Worm (Caenorhabditis elegans) whole organism, L2 larva: Measurements from ENCODE around the gene F26G1.2.
A peak's percentile ranks its signal among the peaks of the same experiment; 100 is the strongest.

ENCODE experiments used
- C34F6.9 ChIP-seq: fragments of 150-350 bp; optimal IDR thresholded peaks from 2 replicates; lab custom pipeline; 2014; ENCODE audit warnings: missing biosample characterization, missing genetic modification characterization
- F13H6.1 ChIP-seq: sonication (generic microtip); optimal IDR thresholded peaks from 2 replicates; lab custom pipeline; 2016; ENCODE audit warnings: missing genetic modification characterization, missing compliant biosample characterization
- Y55F3AM.14 ChIP-seq: fragments of 200-800 bp; sonication (Bioruptor generic); optimal IDR thresholded peaks from 2 replicates; lab custom pipeline; 2018; ENCODE audit warnings: mild to moderate bottlenecking, missing genetic modification characterization, missing compliant biosample characterization
- ZK546.5 ChIP-seq: sonication (generic microtip); optimal IDR thresholded peaks from 2 replicates; lab custom pipeline; 2017; ENCODE audit warnings: missing biosample characterization, missing genetic modification characterization
- ceh-16 ChIP-seq: fragments of 150-350 bp; optimal IDR thresholded peaks from 2 replicates; lab custom pipeline; 2014; ENCODE audit warnings: missing biosample characterization, missing genetic modification characterization
- ceh-82 ChIP-seq: fragments of 150-350 bp; optimal IDR thresholded peaks from 2 replicates; lab custom pipeline; 2014; ENCODE audit warnings: missing biosample characterization, missing genetic modification characterization
- crh-2 ChIP-seq: sonication (generic microtip); optimal IDR thresholded peaks from 2 replicates; lab custom pipeline; 2017; ENCODE audit warnings: missing biosample characterization, missing genetic modification characterization
- dmd-4 ChIP-seq: sonication (generic microtip); optimal IDR thresholded peaks from 2 replicates; lab custom pipeline; 2017; ENCODE audit warnings: missing biosample characterization, missing genetic modification characterization
- elt-1 ChIP-seq: fragments of 150-350 bp; optimal IDR thresholded peaks from 2 replicates; lab custom pipeline; 2014; ENCODE audit warnings: missing biosample characterization, missing genetic modification characterization
- elt-3 ChIP-seq: sonication (generic microtip); optimal IDR thresholded peaks from 2 replicates; lab custom pipeline; 2017; ENCODE audit warnings: missing biosample characterization, missing genetic modification characterization
- fos-1 ChIP-seq: fragments of 150-350 bp; optimal IDR thresholded peaks from 2 replicates; lab custom pipeline; 2014; ENCODE audit warnings: missing biosample characterization, missing genetic modification characterization
- gmeb-1 ChIP-seq: fragments of 150-350 bp; optimal IDR thresholded peaks from 2 replicates; lab custom pipeline; 2014; ENCODE audit warnings: missing biosample characterization, missing genetic modification characterization
- lin-11 ChIP-seq: fragments of 150-350 bp; sonication (generic microtip); optimal IDR thresholded peaks from 2 replicates; lab custom pipeline; 2014; ENCODE audit warnings: missing biosample characterization, missing genetic modification characterization, inconsistent platforms, mixed read lengths
- nhr-10 ChIP-seq: sonication (generic microtip); optimal IDR thresholded peaks from 2 replicates; lab custom pipeline; 2017; ENCODE audit warnings: missing biosample characterization, missing genetic modification characterization
- nhr-12 ChIP-seq: fragments of 150-350 bp; optimal IDR thresholded peaks from 2 replicates; lab custom pipeline; 2014; ENCODE audit warnings: missing biosample characterization, missing genetic modification characterization
- nhr-21 ChIP-seq: fragments of 150-350 bp; optimal IDR thresholded peaks from 2 replicates; lab custom pipeline; 2014; ENCODE audit warnings: missing biosample characterization, missing genetic modification characterization
- nhr-23 ChIP-seq: fragments of 150-350 bp; optimal IDR thresholded peaks from 2 replicates; lab custom pipeline; 2014; ENCODE audit warnings: missing biosample characterization, missing genetic modification reagents, missing genetic modification characterization
- nhr-237 ChIP-seq: fragments of 150-350 bp; optimal IDR thresholded peaks from 2 replicates; lab custom pipeline; 2014; ENCODE audit warnings: missing biosample characterization, missing genetic modification characterization
- nhr-25 ChIP-seq: fragments of 150-350 bp; sonication (generic microtip); optimal IDR thresholded peaks from 3 replicates; lab custom pipeline; 2014; ENCODE audit warnings: missing biosample characterization, missing genetic modification characterization
- nhr-77 ChIP-seq: fragments of 150-350 bp; optimal IDR thresholded peaks from 2 replicates; lab custom pipeline; 2014; ENCODE audit warnings: missing biosample characterization, missing genetic modification characterization
- sem-4 ChIP-seq: fragments of 150-350 bp; optimal IDR thresholded peaks from 2 replicates; lab custom pipeline; 2014; ENCODE audit warnings: missing biosample characterization, missing genetic modification reagents, missing genetic modification characterization
- skn-1 ChIP-seq: sonication (generic microtip); optimal IDR thresholded peaks from 2 replicates; lab custom pipeline; 2017; ENCODE audit warnings: missing biosample characterization, missing genetic modification characterization
- sma-3 ChIP-seq: sonication (generic microtip); optimal IDR thresholded peaks from 2 replicates; lab custom pipeline; 2016; ENCODE audit warnings: missing genetic modification reagents, missing genetic modification characterization, missing compliant biosample characterization
- sma-9 ChIP-seq, 2 experiments: fragments of 150-350 bp in 1 of 2; sonication (generic microtip) in 1 of 2; optimal IDR thresholded peaks; 2 replicates each; lab custom pipeline; 2014 to 2016; ENCODE audit warnings: missing genetic modification characterization in 2 of 2, mild to moderate bottlenecking in 1 of 2, missing biosample characterization in 1 of 2, missing compliant biosample characterization in 1 of 2, missing genetic modification reagents in 1 of 2, moderate library complexity in 1 of 2
- snpc-4 ChIP-seq: fragments of 150-350 bp; optimal IDR thresholded peaks from 2 replicates; lab custom pipeline; 2014; ENCODE audit warnings: missing biosample characterization, missing genetic modification characterization
- unc-55 ChIP-seq: fragments of 150-350 bp; sonication (generic microtip); optimal IDR thresholded peaks from 3 replicates; lab custom pipeline; 2014; ENCODE audit warnings: missing biosample characterization, missing genetic modification reagents, missing genetic modification characterization
- unc-62 ChIP-seq: fragments of 150-350 bp; optimal IDR thresholded peaks from 2 replicates; lab custom pipeline; 2014; ENCODE audit warnings: missing biosample characterization, missing genetic modification reagents, missing genetic modification characterization
- zag-1 ChIP-seq: fragments of 150-350 bp; optimal IDR thresholded peaks from 2 replicates; lab custom pipeline; 2014; ENCODE audit warnings: missing biosample characterization, missing genetic modification characterization
- ztf-1 ChIP-seq: fragments of 200-800 bp; sonication (Bioruptor generic); conservative IDR thresholded peaks from 2 replicates; pipeline ENCODE4 v1.3.6; 2022; ENCODE audit warnings: missing genetic modification characterization, missing compliant biosample characterization
- ztf-11 ChIP-seq: sonication (generic microtip); optimal IDR thresholded peaks from 2 replicates; lab custom pipeline; 2017; ENCODE audit warnings: missing biosample characterization, missing genetic modification characterization
- ztf-4 ChIP-seq: fragments of 150-350 bp; optimal IDR thresholded peaks from 2 replicates; lab custom pipeline; 2014; ENCODE audit warnings: missing biosample characterization, missing genetic modification characterization

Gene F26G1.2

ce11 chrII:4761020-4761419 is 1.9 kb upstream of the F26G1.2 start:
- TF ChIP-seq dmd-4 (tag; lab: Kevin White, UChicago) (no peak), unc-55 (GFP tag; lab: Kevin White, UChicago) (no peak), sma-3 (GFP tag; lab: Kevin White, UChicago) (peak; percentile 3), nhr-25 (tag; lab: Kevin White, UChicago) (peak; percentile 13), nhr-23 (tag; lab: Kevin White, UChicago) (no peak)

DNA sequence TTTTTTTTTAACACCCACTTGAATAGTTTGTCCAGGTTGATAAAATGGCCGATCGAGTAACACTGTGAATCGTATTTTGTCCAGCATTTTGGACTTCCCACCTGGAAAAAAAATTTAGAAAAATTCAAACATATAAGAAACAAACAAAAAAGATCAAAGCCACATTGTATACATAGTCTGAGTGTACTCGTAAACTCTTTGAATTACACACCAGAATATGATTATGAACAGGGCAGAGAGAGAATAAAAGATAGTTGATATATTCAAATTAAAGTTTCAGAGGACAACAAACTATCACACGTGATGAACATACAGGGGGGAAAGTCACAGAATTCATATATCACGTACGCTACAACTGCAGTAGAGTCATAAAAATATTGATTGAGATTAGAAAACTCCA is 3.4 kb downstream of the F26G1.2 start, which contains the start of gene ttm-2:
Gene ttm-2, minus strand, starts transcription at position 101 of the 400 bp plus-strand sequence.
- no peak for TF ChIP-seq nhr-12 (tag; lab: Kevin White, UChicago)

ce11 chrII:4767612-4768011 is 4.7 kb downstream of the F26G1.2 start:
- peak; percentile 26 for TF ChIP-seq sma-9 (GFP tag; optimal IDR thresholded peaks at IDR 0.05; lab: Kevin White, UChicago)
- no peak for TF ChIP-seq sma-9 (tag; optimal IDR thresholded peaks at IDR 0.05; lab: Kevin White, UChicago)
- TF ChIP-seq zag-1 (tag; lab: Kevin White, UChicago), result no peak
- TF ChIP-seq elt-3 (tag; lab: Kevin White, UChicago), result no peak
- no peak for TF ChIP-seq elt-1 (tag; lab: Kevin White, UChicago)
- TF ChIP-seq nhr-237 (tag; lab: Kevin White, UChicago), result no peak
- no peak for TF ChIP-seq skn-1 (tag; lab: Kevin White, UChicago)
- TF ChIP-seq nhr-10 (tag; lab: Kevin White, UChicago), result no peak
- TF ChIP-seq lin-11 (tag; lab: Kevin White, UChicago), result no peak
- TF ChIP-seq ztf-1 (GFP tag; lab: Robert Waterston, UW), result no peak
- TF ChIP-seq nhr-77 (tag; lab: Kevin White, UChicago), result no peak
- peak; percentile 71 for TF ChIP-seq ceh-16 (tag; lab: Kevin White, UChicago)
- TF ChIP-seq Y55F3AM.14, result no peak
- TF ChIP-seq ceh-82, result no peak
- TF ChIP-seq nhr-25 (tag; lab: Kevin White, UChicago), result peak; percentile 33
- TF ChIP-seq sem-4 (tag; lab: Kevin White, UChicago), result no peak
- TF ChIP-seq, all 48 proteins: peak for 3

DNA sequence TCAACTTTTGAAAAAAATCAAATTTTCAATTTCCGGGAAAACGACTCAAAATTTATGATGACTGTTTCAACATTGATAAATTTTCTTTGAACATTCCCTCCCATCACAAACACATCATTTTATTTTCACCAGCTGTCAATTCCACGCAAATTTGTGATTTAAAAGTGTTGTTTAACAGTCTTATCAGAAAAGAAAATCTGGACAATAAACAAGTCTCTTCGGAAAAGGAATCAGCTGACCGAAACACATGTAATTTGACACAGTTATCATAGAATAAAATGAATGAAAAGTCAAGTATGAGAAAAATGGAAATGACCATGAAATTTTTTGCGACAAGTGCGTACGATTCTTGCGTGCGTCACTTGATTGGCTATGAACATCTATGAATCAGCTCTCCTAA is 6.2 kb downstream of the F26G1.2 start:
- no peak for TF ChIP-seq dmd-4 (tag; lab: Kevin White, UChicago)
- TF ChIP-seq skn-1 (tag; lab: Kevin White, UChicago), result no peak
- peak; percentile 53 for TF ChIP-seq nhr-25 (tag; lab: Kevin White, UChicago)
- no peak for TF ChIP-seq ztf-11 (tag; lab: Kevin White, UChicago)
- no peak for TF ChIP-seq snpc-4 (tag; lab: Kevin White, UChicago)
- no peak for TF ChIP-seq ceh-82
- no peak for TF ChIP-seq unc-62
- TF ChIP-seq nhr-10 (tag; lab: Kevin White, UChicago), result no peak
- TF ChIP-seq ztf-4 (tag; lab: Kevin White, UChicago), result no peak
- peak; percentile 45 for TF ChIP-seq sma-3 (GFP tag; lab: Kevin White, UChicago)
- peak; percentile 2 for TF ChIP-seq sma-9 (GFP tag; optimal IDR thresholded peaks at IDR 0.05; lab: Kevin White, UChicago)
- TF ChIP-seq sma-9 (tag; optimal IDR thresholded peaks at IDR 0.05; lab: Kevin White, UChicago), result no peak
- TF ChIP-seq unc-55 (GFP tag; lab: Kevin White, UChicago), result no peak
- no peak for TF ChIP-seq nhr-237 (tag; lab: Kevin White, UChicago)
- no peak for TF ChIP-seq ZK546.5 (tag; lab: Kevin White, UChicago)
- TF ChIP-seq fos-1, result peak; percentile 5

ce11 chrII:4769886-4770285 is 7.0 kb downstream of the F26G1.2 start:
- peak; percentile 33 for TF ChIP-seq gmeb-1 (tag; lab: Kevin White, UChicago)
- TF ChIP-seq ceh-82, result no peak
- TF ChIP-seq crh-2 (tag; lab: Kevin White, UChicago), result peak; percentile 45
- TF ChIP-seq elt-1 (tag; lab: Kevin White, UChicago), result no peak
- peak; percentile 46 for TF ChIP-seq F13H6.1 (tag; lab: Kevin White, UChicago)
- TF ChIP-seq sma-9 (GFP tag; optimal IDR thresholded peaks at IDR 0.05; lab: Kevin White, UChicago), result peak; percentile 42
- no peak for TF ChIP-seq sma-9 (tag; optimal IDR thresholded peaks at IDR 0.05; lab: Kevin White, UChicago)
- no peak for TF ChIP-seq nhr-23 (tag; lab: Kevin White, UChicago)
- no peak for TF ChIP-seq C34F6.9 (tag; lab: Kevin White, UChicago)
- TF ChIP-seq fos-1, result peak; percentile 91
- TF ChIP-seq nhr-21 (tag; lab: Kevin White, UChicago), result no peak
